Worm (Caenorhabditis elegans): Measurements from ENCODE around the gene nhr-39.
A peak's percentile ranks its signal among the peaks of the same experiment; 100 is the strongest.

Gene nhr-39

DNA sequence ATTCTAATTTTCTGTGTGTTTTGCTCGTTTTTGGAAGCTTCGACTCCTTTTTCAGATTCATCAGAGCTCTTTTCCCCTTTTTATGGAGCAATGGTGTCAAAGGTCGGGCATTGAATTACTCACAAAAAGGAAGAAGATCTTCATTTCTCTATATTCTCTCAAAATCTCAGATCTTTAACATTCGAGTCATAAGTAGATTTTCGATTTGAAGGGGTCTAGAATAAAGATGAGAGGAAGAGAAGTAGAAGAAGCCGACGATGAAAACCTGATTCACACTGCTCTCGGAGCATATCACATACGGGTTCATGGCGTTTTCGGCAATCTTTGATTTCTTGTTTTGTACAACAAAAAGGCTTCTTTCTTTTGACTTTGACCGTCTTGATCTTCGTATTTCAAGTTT lies 9.3 kb downstream of the nhr-39 start:
- TF ChIP-seq F52B5.7 (tag; optimal IDR thresholded peaks at IDR 0.05) (no peak), ccch-3 (GFP tag; optimal IDR thresholded peaks at IDR 0.05) (no peak), madf-3 (GFP tag; IDR thresholded peaks at IDR 0.05) (0 out of 2 replicates have a peak, but pooled peaks have one; percentile 3), madf-10 (tag; optimal IDR thresholded peaks at IDR 0.05) (no peak), madf-6 (GFP tag; IDR thresholded peaks at IDR 0.05) (no peak)

DNA sequence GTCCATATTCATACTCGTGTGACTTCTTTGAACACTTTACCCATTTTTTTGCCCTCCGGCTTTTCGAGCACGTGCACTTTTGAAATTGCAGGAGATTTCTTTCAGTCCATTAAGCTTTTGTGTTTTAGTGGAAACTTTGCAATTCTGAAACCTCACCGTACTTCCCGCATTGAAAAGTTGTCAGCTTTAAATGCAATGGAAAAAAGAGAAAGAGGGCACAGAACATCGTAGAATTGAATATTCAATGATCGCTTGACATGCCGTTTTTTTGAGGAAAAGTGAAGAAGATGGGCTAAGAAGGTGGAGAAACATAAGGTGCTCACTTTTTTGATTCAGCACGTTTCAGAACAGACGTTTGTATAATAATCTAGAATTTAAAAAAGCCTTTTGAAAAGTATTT lies 11.3 kb downstream of the nhr-39 start:
- TF ChIP-seq ama-1 (optimal IDR thresholded peaks at IDR 0.05) (no peak), ama-1 (GFP tag; optimal IDR thresholded peaks at IDR 0.05) (no peak), dox-1 (GFP tag; IDR thresholded peaks at IDR 0.05) (no peak), Y67H2A.10 (GFP tag; conservative IDR thresholded peaks at IDR 0.05) (no peak), attf-3 (GFP tag; conservative IDR thresholded peaks at IDR 0.05) (no peak), ztf-18 (tag; optimal IDR thresholded peaks at IDR 0.05) (no peak), lag-1 (GFP tag; IDR thresholded peaks at IDR 0.05) (no peak), ets-4 (GFP tag; optimal IDR thresholded peaks at IDR 0.05) (no peak), atf-7 (tag; optimal IDR thresholded peaks at IDR 0.05) (no peak), B0035.1 (tag; optimal IDR thresholded peaks at IDR 0.05) (no peak), ccch-3 (GFP tag; optimal IDR thresholded peaks at IDR 0.05) (no peak), akir-1 (GFP tag; optimal IDR thresholded peaks at IDR 0.05) (no peak)

DNA sequence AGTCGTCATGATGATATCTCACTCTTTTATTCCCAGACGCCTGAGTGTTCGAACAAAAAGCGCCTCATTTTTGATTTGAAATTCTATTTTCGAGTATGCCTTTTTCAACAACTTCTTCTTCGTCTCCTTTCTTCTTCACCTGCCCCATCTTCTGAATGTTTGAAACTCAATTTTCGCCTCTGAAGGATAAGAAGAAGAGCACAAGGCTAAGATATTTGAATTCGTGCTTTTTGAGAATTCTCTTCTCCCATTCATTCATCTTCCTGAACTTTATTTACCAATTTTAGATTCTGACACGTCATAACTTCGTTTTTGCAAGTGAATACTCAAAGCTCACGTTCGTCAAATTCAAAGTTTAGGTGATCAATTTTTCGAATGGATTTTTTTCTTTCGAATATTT lies 13.8 kb downstream of the nhr-39 start:
- no peak for TF ChIP-seq Y53F4B.3 (GFP tag; IDR thresholded peaks at IDR 0.05)
- no peak for TF ChIP-seq athp-1 (tag; optimal IDR thresholded peaks at IDR 0.05)
- TF ChIP-seq F33H1.4 (GFP tag; IDR thresholded peaks at IDR 0.05) = no peak
- TF ChIP-seq Y79H2A.3 (GFP tag; conservative IDR thresholded peaks at IDR 0.05) = no peak
- TF ChIP-seq snpc-1.1 (tag; optimal IDR thresholded peaks at IDR 0.05; ENCODE audit: insufficient read depth) = no peak
- no peak for TF ChIP-seq C06A6.2 (GFP tag; conservative IDR thresholded peaks at IDR 0.05)
- no peak for TF ChIP-seq cebp-1 (GFP tag; IDR thresholded peaks at IDR 0.05)
- no peak for TF ChIP-seq cebp-1 (tag; optimal IDR thresholded peaks at IDR 0.05)
- no peak for TF ChIP-seq egrh-3 (GFP tag; IDR thresholded peaks at IDR 0.05)
- no peak for TF ChIP-seq bed-1 (GFP tag; IDR thresholded peaks at IDR 0.05)
- no peak for TF ChIP-seq repo-1 (tag; optimal IDR thresholded peaks at IDR 0.05)
- no peak for TF ChIP-seq hlh-12 (tag; optimal IDR thresholded peaks at IDR 0.05)
- no peak for TF ChIP-seq tbx-9 (tag; optimal IDR thresholded peaks at IDR 0.05; ENCODE audit: borderline replicate concordance)
- TF ChIP-seq madf-6 (GFP tag; IDR thresholded peaks at IDR 0.05) = no peak
- no peak for TF ChIP-seq ZK185.1 (tag; optimal IDR thresholded peaks at IDR 0.05; ENCODE audit: poor library complexity, severe bottlenecking)

DNA sequence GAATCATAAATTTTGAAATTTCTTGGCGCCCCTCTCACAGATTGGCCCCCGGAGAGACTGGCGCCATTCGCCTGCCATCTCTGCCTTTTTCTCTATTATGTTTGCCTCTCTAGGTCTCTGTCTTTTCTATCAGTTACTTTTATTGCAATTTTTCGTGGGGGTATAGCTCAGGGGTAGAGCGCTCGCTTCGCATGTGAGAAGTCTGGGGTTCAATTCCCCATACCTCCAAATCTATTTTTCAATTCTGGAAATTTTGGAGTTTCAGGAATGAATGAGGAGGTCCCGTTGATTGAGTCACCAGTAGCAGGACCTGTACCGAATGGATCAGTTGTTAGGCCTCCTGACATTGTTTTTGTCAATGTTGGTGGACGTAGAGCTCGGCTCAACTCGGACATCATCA lies 14.9 kb downstream of the nhr-39 start, which contains the start of gene kvs-3:
Gene kvs-3 (plus strand): TSS at position 266 of the 400 bp plus-strand sequence.
- TF ChIP-seq bed-2 (GFP tag; IDR thresholded peaks at IDR 0.05) = 0 out of 2 replicates have a peak, but pooled peaks have one; percentile 40
- no peak for TF ChIP-seq F55B11.4 (tag; optimal IDR thresholded peaks at IDR 0.05; ENCODE audit: borderline replicate concordance, insufficient read depth)
- TF ChIP-seq Y53F4B.3 (GFP tag; IDR thresholded peaks at IDR 0.05) = peak; percentile 69; the same call in 1 of the 2 replicates
- peak; percentile 66 for TF ChIP-seq mes-4 (tag; optimal IDR thresholded peaks at IDR 0.05)
- TF ChIP-seq sea-2 (GFP tag; IDR thresholded peaks at IDR 0.05) = 0 out of 2 replicates have a peak, but pooled peaks have one; percentile 70
- TF ChIP-seq let-607 (tag; optimal IDR thresholded peaks at IDR 0.05) = peak; percentile 6 to 43
- peak; percentile 97 for TF ChIP-seq tbp1 (GFP tag; optimal IDR thresholded peaks at IDR 0.05)
- peak; percentile 85 for TF ChIP-seq rpc-1 (optimal IDR thresholded peaks at IDR 0.05)
- TF ChIP-seq rpc-1 (tag; optimal IDR thresholded peaks at IDR 0.05) = peak; percentile 94
- TF ChIP-seq atf-7 (tag; optimal IDR thresholded peaks at IDR 0.05) = peak; percentile 51
- peak; percentile 79 for TF ChIP-seq attf-5 (GFP tag; optimal IDR thresholded peaks at IDR 0.05)
- 0 out of 2 replicates have a peak, but pooled peaks have one; percentile 8 for TF ChIP-seq Y95B8A.8 (GFP tag; IDR thresholded peaks at IDR 0.05)
- no peak for TF ChIP-seq pha-4 (tag; optimal IDR thresholded peaks at IDR 0.05)
- TF ChIP-seq F23B12.7 (tag; optimal IDR thresholded peaks at IDR 0.05; ENCODE audit: insufficient read depth) = peak; percentile 62
- TF ChIP-seq ztf-28 (GFP tag; IDR thresholded peaks at IDR 0.05) = peak; percentile 92
- no peak for TF ChIP-seq let-526 (GFP tag; IDR thresholded peaks at IDR 0.05)
- TF ChIP-seq nfyb-1 (GFP tag; IDR thresholded peaks at IDR 0.05) = peak; percentile 92
- TF ChIP-seq B0336.3 (GFP tag; IDR thresholded peaks at IDR 0.05) = no peak
- peak; percentile 81 for TF ChIP-seq ceh-79 (tag; optimal IDR thresholded peaks at IDR 0.05)
